Worm (Caenorhabditis elegans): ENCODE measurements around the gene egl-20.

The egl-20 gene

DNA sequence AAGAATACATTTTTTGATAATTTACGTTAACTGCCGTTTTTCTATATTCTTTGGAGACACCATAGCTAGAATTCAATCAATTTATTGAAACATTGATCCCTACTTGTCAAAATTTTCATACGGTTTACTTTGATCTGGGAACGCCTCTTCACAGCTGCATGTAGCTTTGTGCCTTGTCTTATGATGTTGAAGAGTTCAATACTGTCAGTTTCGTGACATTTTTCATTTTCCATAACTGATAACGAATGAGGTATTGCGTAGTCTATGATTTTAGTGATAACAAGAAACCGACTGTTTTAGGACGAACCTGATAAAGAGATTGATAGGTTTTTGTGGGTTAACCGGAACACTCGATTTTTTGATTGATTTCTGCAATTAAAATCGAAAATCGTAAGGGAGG is 13.9 kb downstream of the egl-20 start (continued):
- TF ChIP-seq daf-19 (GFP tag; conservative IDR thresholded peaks at IDR 0.05) = no peak
- peak; percentile 24 to 79 for TF ChIP-seq hif-1 (tag; optimal IDR thresholded peaks at IDR 0.05)
- 0 out of 2 replicates have a peak, but pooled peaks have one; percentile 33 for TF ChIP-seq zfp-3 (GFP tag; conservative IDR thresholded peaks at IDR 0.05)
- no peak for TF ChIP-seq daf-12 (tag; optimal IDR thresholded peaks at IDR 0.05)
- peak; percentile 96 for TF ChIP-seq hlh-11 (tag; optimal IDR thresholded peaks at IDR 0.05)
- TF ChIP-seq nhr-28 (tag; optimal IDR thresholded peaks at IDR 0.05) = peak; percentile 98
- TF ChIP-seq sdz-12 (GFP tag; optimal IDR thresholded peaks at IDR 0.05) = no peak
- no peak for TF ChIP-seq fkh-10 (GFP tag; optimal IDR thresholded peaks at IDR 0.05)
- TF ChIP-seq duxl-1 (tag; optimal IDR thresholded peaks at IDR 0.05; ENCODE audit: poor library complexity) = no peak
- TF ChIP-seq ama-1 (optimal IDR thresholded peaks at IDR 0.05) = no peak
- TF ChIP-seq mxl-2 (GFP tag; conservative IDR thresholded peaks at IDR 0.05) = no peak; the same call in 1 of the 2 replicates
- TF ChIP-seq spr-1 (tag; optimal IDR thresholded peaks at IDR 0.05) = no peak
- TF ChIP-seq jun-1 (tag; optimal IDR thresholded peaks at IDR 0.05) = no peak
- no peak for TF ChIP-seq madf-9 (GFP tag; conservative IDR thresholded peaks at IDR 0.05)
- no peak for TF ChIP-seq hmg-1.1 (GFP tag; IDR thresholded peaks at IDR 0.05)
- no peak for TF ChIP-seq unc-39 (tag; optimal IDR thresholded peaks at IDR 0.05)
- TF ChIP-seq ceh-28 (tag; optimal IDR thresholded peaks at IDR 0.05) = no peak
- no peak for TF ChIP-seq ztf-7 (tag; optimal IDR thresholded peaks at IDR 0.05)
- no peak for TF ChIP-seq nhr-11 (tag; optimal IDR thresholded peaks at IDR 0.05)
- TF ChIP-seq Y75B8A.6 (GFP tag; IDR thresholded peaks at IDR 0.05) = no peak
- TF ChIP-seq saeg-2 (GFP tag; IDR thresholded peaks at IDR 0.05) = no peak
- no peak for TF ChIP-seq ces-1 (GFP tag; optimal IDR thresholded peaks at IDR 0.05)
- TF ChIP-seq aly-2 (tag; optimal IDR thresholded peaks at IDR 0.05) = no peak
- TF ChIP-seq zip-2 (tag; optimal IDR thresholded peaks at IDR 0.05) = no peak
- TF ChIP-seq daf-16 (GFP tag; optimal IDR thresholded peaks at IDR 0.05) = peak in 1 of 2 experiments; percentile 40
- TF ChIP-seq daf-16 (tag; optimal IDR thresholded peaks at IDR 0.05) = peak; percentile 92
- TF ChIP-seq egl-27 (tag; optimal IDR thresholded peaks at IDR 0.05) = no peak
- peak; percentile 99 for TF ChIP-seq php-3 (GFP tag; IDR thresholded peaks at IDR 0.05)
- TF ChIP-seq F49E8.2 (tag; optimal IDR thresholded peaks at IDR 0.05; ENCODE audit: borderline replicate concordance) = no peak
- TF ChIP-seq lir-3 (tag; optimal IDR thresholded peaks at IDR 0.05) = no peak
- TF ChIP-seq cey-2 (tag; optimal IDR thresholded peaks at IDR 0.05; ENCODE audit: borderline replicate concordance, insufficient read depth) = no peak
- TF ChIP-seq nhr-76 (tag; optimal IDR thresholded peaks at IDR 0.05) = no peak
- no peak for TF ChIP-seq nhr-6 (tag; optimal IDR thresholded peaks at IDR 0.05)

DNA sequence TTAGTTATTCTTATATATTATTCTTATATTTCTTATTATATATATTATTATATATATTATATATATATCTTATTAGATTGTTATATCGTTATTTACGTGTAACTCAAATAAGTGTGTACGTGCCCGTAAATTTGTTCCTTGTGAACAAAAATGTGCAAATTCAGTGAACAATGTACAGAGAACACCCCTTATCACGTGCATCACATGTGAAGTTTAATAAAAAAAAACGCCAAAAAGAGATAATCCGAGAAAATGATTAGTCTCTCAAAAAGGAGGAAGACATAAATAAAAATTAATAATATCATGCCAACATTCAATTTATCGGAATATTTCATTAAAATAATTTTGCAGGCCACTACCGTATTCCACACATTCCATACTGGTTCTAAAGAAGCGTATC is 15.7 kb downstream of the egl-20 start:
- TF ChIP-seq mxl-2 (GFP tag; conservative IDR thresholded peaks at IDR 0.05) (peak; percentile 93), tag-97 (GFP tag; IDR thresholded peaks at IDR 0.05) (no peak), dpl-1 (GFP tag; optimal IDR thresholded peaks at IDR 0.05) (no peak), hlh-11 (tag; optimal IDR thresholded peaks at IDR 0.05) (peak; percentile 55), F44E2.7 (GFP tag; IDR thresholded peaks at IDR 0.05) (no peak), zip-11 (GFP tag; IDR thresholded peaks at IDR 0.05) (no peak), lsy-2 (tag; optimal IDR thresholded peaks at IDR 0.05) (peak in 1 of 2 experiments; percentile 4), unc-39 (tag; optimal IDR thresholded peaks at IDR 0.05) (no peak), dve-1 (tag; optimal IDR thresholded peaks at IDR 0.05; ENCODE audit: insufficient read depth) (peak; percentile 41), hlh-30 (tag; optimal IDR thresholded peaks at IDR 0.05; ENCODE audit: insufficient read depth) (peak; percentile 42), aha-1 (tag) (peak; percentile 84), F26F4.8 (GFP tag; conservative IDR thresholded peaks at IDR 0.05) (no peak), ztf-7 (tag; optimal IDR thresholded peaks at IDR 0.05) (no peak), dmd-6 (GFP tag; IDR thresholded peaks at IDR 0.05) (peak; percentile 24; the same call in 1 of the 2 replicates), ceh-28 (tag; optimal IDR thresholded peaks at IDR 0.05) (no peak), T20F7.1 (GFP tag; optimal IDR thresholded peaks at IDR 0.05) (peak; percentile 28), lir-3 (tag; optimal IDR thresholded peaks at IDR 0.05) (no peak), nhr-28 (tag; optimal IDR thresholded peaks at IDR 0.05) (no peak), hif-1 (tag; optimal IDR thresholded peaks at IDR 0.05) (no peak), daf-16 (GFP tag; optimal IDR thresholded peaks at IDR 0.05) (no peak), daf-16 (tag; optimal IDR thresholded peaks at IDR 0.05) (peak; percentile 53), skn-1 (tag; optimal IDR thresholded peaks at IDR 0.05) (no peak)

All from whole organism, L4 larva.